Worm (Caenorhabditis elegans): ENCODE results near the gene mfsd-6.

ce11 chrIII:7570083-7570695, 9.0 kb downstream of the mfsd-6 start, which contains the start of gene R13A5.7:
- peak; percentile 25 to 61 for TF ChIP-seq egl-27 (tag; optimal IDR thresholded peaks at IDR 0.05)
- TF ChIP-seq pqm-1 (tag; optimal IDR thresholded peaks at IDR 0.05): no peak
- TF ChIP-seq zag-1 (tag; optimal IDR thresholded peaks at IDR 0.05): no peak
- peak; percentile 84 for TF ChIP-seq mep-1 (tag; optimal IDR thresholded peaks at IDR 0.05)
- TF ChIP-seq lin-13 (GFP tag; optimal IDR thresholded peaks at IDR 0.05): peak; percentile 36
- peak in 1 of 6 experiments; percentile 20 for TF ChIP-seq elt-3 (tag; optimal IDR thresholded peaks at IDR 0.05)
- no peak for TF ChIP-seq unc-130 (tag; optimal IDR thresholded peaks at IDR 0.05)
- TF ChIP-seq rnt-1 (tag; optimal IDR thresholded peaks at IDR 0.05): peak; percentile 76
